Worm (Caenorhabditis elegans): ENCODE measurements around the gene oac-32.

The oac-32 gene

ce11 chrV:1545694-1546093 is at the start of gene oac-32:
Gene oac-32 (minus strand): TSS chrV:1545783.
- TF ChIP-seq zip-4 (GFP tag; optimal IDR thresholded peaks at IDR 0.05): no peak
- TF ChIP-seq elt-2 (tag; optimal IDR thresholded peaks at IDR 0.05): peak; percentile 78
- no peak for TF ChIP-seq efl-1 (optimal IDR thresholded peaks at IDR 0.05)
- TF ChIP-seq efl-1 (GFP tag; optimal IDR thresholded peaks at IDR 0.05 in 1 of 2): no peak

ce11 chrV:1594554-1595092 is 49.0 kb upstream of the oac-32 start:
- TF ChIP-seq snu-23 (GFP tag; optimal IDR thresholded peaks at IDR 0.05) (no peak), mep-1 (tag; optimal IDR thresholded peaks at IDR 0.05) (no peak), elt-2 (tag; optimal IDR thresholded peaks at IDR 0.05) (no peak), jun-1 (tag; optimal IDR thresholded peaks at IDR 0.05) (no peak), fos-1 (tag; optimal IDR thresholded peaks at IDR 0.05) (no peak), lir-3 (tag; optimal IDR thresholded peaks at IDR 0.05; ENCODE audit: poor library complexity) (no peak), zag-1 (tag; optimal IDR thresholded peaks at IDR 0.05) (no peak), fkh-10 (GFP tag; optimal IDR thresholded peaks at IDR 0.05) (no peak), dsc-1 (tag; optimal IDR thresholded peaks at IDR 0.05) (no peak), isw-1 (GFP tag; IDR thresholded peaks at IDR 0.05) (no peak), aly-2 (tag; optimal IDR thresholded peaks at IDR 0.05) (no peak)

- TF ChIP-seq nhr-84 (tag; optimal IDR thresholded peaks at IDR 0.05) (no peak), blmp-1 (tag; optimal IDR thresholded peaks at IDR 0.05) (peak; percentile 75), rnt-1 (tag; optimal IDR thresholded peaks at IDR 0.05) (no peak), nhr-71 (tag; optimal IDR thresholded peaks at IDR 0.05) (peak; percentile 17), pag-3 (tag; optimal IDR thresholded peaks at IDR 0.05; ENCODE audit: borderline replicate concordance, insufficient read depth) (no peak), snu-23 (GFP tag; optimal IDR thresholded peaks at IDR 0.05) (peak; percentile 13), hlh-4 (tag; optimal IDR thresholded peaks at IDR 0.05) (no peak), lin-35 (GFP tag; optimal IDR thresholded peaks at IDR 0.05) (peak in 1 of 2 experiments; percentile 18), mef-2 (tag; optimal IDR thresholded peaks at IDR 0.05) (no peak), nhr-85 (tag) (peak; percentile 74), elt-3 (tag; optimal IDR thresholded peaks at IDR 0.05) (peak in 2 of 6 experiments; percentile 58 to 71), nhr-20 (tag; optimal IDR thresholded peaks at IDR 0.05) (peak; percentile 45), jun-1 (tag; optimal IDR thresholded peaks at IDR 0.05) (peak; percentile 30), F16B12.6 (tag; optimal IDR thresholded peaks at IDR 0.05) (no peak)
Measured at ce11 chrV:1593799-1594420, 48.3 kb upstream of the oac-32 start, which contains the start of gene F16B4.4. Gene F16B4.4 (plus strand): TSS chrV:1594019.

ce11 chrV:1588128-1588527 is 42.5 kb upstream of the oac-32 start, which contains the start of gene F16B4.5:
Gene F16B4.5 (plus strand): TSS chrV:1588428.
- no peak for TF ChIP-seq dsc-1 (tag; optimal IDR thresholded peaks at IDR 0.05)
- TF ChIP-seq C34B4.2 (tag; optimal IDR thresholded peaks at IDR 0.05): no peak
- no peak for TF ChIP-seq ztf-4 (tag; optimal IDR thresholded peaks at IDR 0.05)
- TF ChIP-seq grh-1 (GFP tag; IDR thresholded peaks at IDR 0.05): no peak
- TF ChIP-seq zag-1 (tag; optimal IDR thresholded peaks at IDR 0.05): no peak
- TF ChIP-seq skn-1 (tag; optimal IDR thresholded peaks at IDR 0.05): no peak
- TF ChIP-seq nhr-47 (tag; optimal IDR thresholded peaks at IDR 0.05): no peak
- no peak for TF ChIP-seq sptf-1 (tag; optimal IDR thresholded peaks at IDR 0.05)

- TF ChIP-seq egl-13 (tag; optimal IDR thresholded peaks at IDR 0.05): no peak
- TF ChIP-seq swsn-7 (tag; optimal IDR thresholded peaks at IDR 0.05): no peak
- no peak for TF ChIP-seq isw-1 (GFP tag; IDR thresholded peaks at IDR 0.05)
- no peak for TF ChIP-seq ama-1 (optimal IDR thresholded peaks at IDR 0.05)
- no peak for TF ChIP-seq zag-1 (tag; optimal IDR thresholded peaks at IDR 0.05)
- no peak for TF ChIP-seq mdl-1 (tag; optimal IDR thresholded peaks at IDR 0.05)
- TF ChIP-seq jun-1 (tag; optimal IDR thresholded peaks at IDR 0.05): no peak
- no peak for TF ChIP-seq zip-4 (GFP tag; optimal IDR thresholded peaks at IDR 0.05)
- no peak for TF ChIP-seq irx-1 (tag; optimal IDR thresholded peaks at IDR 0.05)
- no peak for TF ChIP-seq nhr-90 (tag; optimal IDR thresholded peaks at IDR 0.05; ENCODE audit: poor library complexity)
- TF ChIP-seq ztf-11 (tag; optimal IDR thresholded peaks at IDR 0.05): no peak
- TF ChIP-seq grh-1 (GFP tag; IDR thresholded peaks at IDR 0.05): no peak
- TF ChIP-seq unc-98 (GFP tag; IDR thresholded peaks at IDR 0.05): no peak
- no peak for TF ChIP-seq efl-3 (GFP tag; optimal IDR thresholded peaks at IDR 0.05)
- no peak for TF ChIP-seq unc-62 (GFP tag; optimal IDR thresholded peaks at IDR 0.05)
- TF ChIP-seq fos-1 (tag; optimal IDR thresholded peaks at IDR 0.05): no peak
- no peak for TF ChIP-seq ceh-82 (tag; optimal IDR thresholded peaks at IDR 0.05)
- TF ChIP-seq C34B4.2 (tag; optimal IDR thresholded peaks at IDR 0.05): no peak
- TF ChIP-seq sptf-1 (tag; optimal IDR thresholded peaks at IDR 0.05): no peak
- TF ChIP-seq pax-3 (tag; optimal IDR thresholded peaks at IDR 0.05): no peak
Measured at ce11 chrV:1586906-1587305, 41.3 kb upstream of the oac-32 start, which contains the start of gene F16B4.6. Gene F16B4.6 (plus strand): TSS chrV:1587206.

All from whole organism, L1 larva.